Worm (Caenorhabditis elegans) whole organism, L3 larva: ENCODE measurements around the gene sulp-2.

ENCODE experiments used
- R02D3.7 ChIP-seq: fragments of 150-350 bp; optimal IDR thresholded peaks from 2 replicates; lab custom pipeline; 2014; ENCODE audit warnings: missing biosample characterization, missing genetic modification characterization
- ama-1 ChIP-seq: fragments of 150-350 bp; optimal IDR thresholded peaks from 2 replicates; lab custom pipeline; 2018
- ceh-28 ChIP-seq: fragments of 150-350 bp; optimal IDR thresholded peaks from 2 replicates; lab custom pipeline; 2014; ENCODE audit warnings: missing biosample characterization, missing genetic modification reagents, missing genetic modification characterization
- daf-12 ChIP-seq: fragments of 150-350 bp; optimal IDR thresholded peaks from 2 replicates; lab custom pipeline; 2014; ENCODE audit warnings: missing biosample characterization, missing genetic modification reagents, missing genetic modification characterization
- fkh-10 ChIP-seq: sonication (generic microtip); optimal IDR thresholded peaks from 2 replicates; lab custom pipeline; 2017; ENCODE audit warnings: missing biosample characterization, missing genetic modification reagents, missing genetic modification characterization
- nfya-1 ChIP-seq: sonication (generic microtip); optimal IDR thresholded peaks from 2 replicates; lab custom pipeline; 2017; ENCODE audit warnings: missing genetic modification characterization, mild to moderate bottlenecking, missing compliant biosample characterization, antibody characterized with exemption, moderate library complexity; ENCODE audit not compliant: insufficient read depth
- nhr-25 ChIP-seq: sonication (generic microtip); optimal IDR thresholded peaks from 2 replicates; lab custom pipeline; 2017; ENCODE audit warnings: missing biosample characterization, missing genetic modification characterization
- pha-4 ChIP-seq: fragments of 150-350 bp; optimal IDR thresholded peaks from 2 replicates; lab custom pipeline; 2014; ENCODE audit warnings: missing biosample characterization, missing genetic modification reagents, missing genetic modification characterization
- pqm-1 ChIP-seq: fragments of 150-350 bp; optimal IDR thresholded peaks from 2 replicates; lab custom pipeline; 2017; ENCODE audit warnings: missing biosample characterization, missing genetic modification characterization, inconsistent platforms
- sea-2 ChIP-seq: fragments of 150-350 bp; sonication (generic microtip); optimal IDR thresholded peaks from 4 replicates; lab custom pipeline; 2014; ENCODE audit warnings: missing biosample characterization, missing genetic modification reagents, missing genetic modification characterization
- tbx-2 ChIP-seq: sonication (generic microtip); optimal IDR thresholded peaks from 2 replicates; lab custom pipeline; 2016; ENCODE audit warnings: mild to moderate bottlenecking, missing genetic modification characterization, missing compliant biosample characterization
- zag-1 ChIP-seq: fragments of 150-350 bp; optimal IDR thresholded peaks from 2 replicates; lab custom pipeline; 2014; ENCODE audit warnings: missing biosample characterization, missing genetic modification characterization
- ztf-11 ChIP-seq: fragments of 150-350 bp; optimal IDR thresholded peaks from 2 replicates; lab custom pipeline; 2014; ENCODE audit warnings: missing biosample characterization, missing genetic modification characterization

- TF ChIP-seq pqm-1 (tag; lab: Kevin White, UChicago) (no peak), R02D3.7 (tag; lab: Kevin White, UChicago) (no peak), daf-12 (no peak), nfya-1 (no peak), fkh-10 (GFP tag; lab: Kevin White, UChicago) (no peak), nhr-25 (tag; lab: Kevin White, UChicago) (no peak), zag-1 (tag; lab: Kevin White, UChicago) (no peak), ceh-28 (tag; lab: Kevin White, UChicago) (no peak), sea-2 (no peak), ztf-11 (tag; lab: Kevin White, UChicago) (no peak), pha-4 (no peak), ama-1 (lab: Kevin White, UChicago) (no peak), tbx-2 (tag; lab: Kevin White, UChicago) (no peak)
These were observed 31.9 kb upstream of the sulp-2 start for ce11 chrX:5631008-5631407.
